Worm (Caenorhabditis elegans) whole organism, late embryonic: ENCODE results near the gene ptr-6.

Source experiments
- ama-1 ChIP-seq: fragments of 150-350 bp; optimal IDR thresholded peaks from 2 replicates; lab custom pipeline; 2014
- ceh-30 ChIP-seq: fragments of 150-350 bp; optimal IDR thresholded peaks from 2 replicates; lab custom pipeline; 2014; ENCODE audit warnings: missing biosample characterization, missing genetic modification characterization
- dmd-4 ChIP-seq: sonication (generic microtip); optimal IDR thresholded peaks from 2 replicates; lab custom pipeline; 2016; ENCODE audit warnings: borderline replicate concordance, missing genetic modification characterization, missing compliant biosample characterization
- dve-1 ChIP-seq: sonication (generic microtip); optimal IDR thresholded peaks from 2 replicates; lab custom pipeline; 2017; ENCODE audit warnings: antibody characterized with exemption, mild to moderate bottlenecking, missing genetic modification characterization, missing compliant biosample characterization
- pha-2 ChIP-seq: sonication (generic microtip); optimal IDR thresholded peaks from 2 replicates; lab custom pipeline; 2017; ENCODE audit warnings: mild to moderate bottlenecking, missing genetic modification characterization, missing compliant biosample characterization
- pha-4 ChIP-seq: fragments of 150-350 bp; optimal IDR thresholded peaks from 2 replicates; lab custom pipeline; 2018; ENCODE audit warnings: missing biosample characterization, missing genetic modification reagents, missing genetic modification characterization
- pqm-1 ChIP-seq: sonication (generic microtip); optimal IDR thresholded peaks from 2 replicates; lab custom pipeline; 2016; ENCODE audit warnings: missing genetic modification characterization, missing compliant biosample characterization

- TF ChIP-seq dmd-4 (tag; lab: Kevin White, UChicago) (no peak), pha-4 (tag; lab: Kevin White, UChicago) (no peak), dve-1 (tag; lab: Kevin White, UChicago) (no peak), ama-1 (lab: Kevin White, UChicago) (no peak), pqm-1 (tag; lab: Kevin White, UChicago) (no peak), ceh-30 (tag; lab: Kevin White, UChicago) (no peak), pha-2 (tag; lab: Kevin White, UChicago) (no peak)
Observed at ce11 chrII:5231111-5231510, 15.5 kb downstream of the ptr-6 start, which contains the start of gene EGAP2.1.
